Worm (Caenorhabditis elegans): ENCODE measurements around the gene C18E9.2.

DNA sequence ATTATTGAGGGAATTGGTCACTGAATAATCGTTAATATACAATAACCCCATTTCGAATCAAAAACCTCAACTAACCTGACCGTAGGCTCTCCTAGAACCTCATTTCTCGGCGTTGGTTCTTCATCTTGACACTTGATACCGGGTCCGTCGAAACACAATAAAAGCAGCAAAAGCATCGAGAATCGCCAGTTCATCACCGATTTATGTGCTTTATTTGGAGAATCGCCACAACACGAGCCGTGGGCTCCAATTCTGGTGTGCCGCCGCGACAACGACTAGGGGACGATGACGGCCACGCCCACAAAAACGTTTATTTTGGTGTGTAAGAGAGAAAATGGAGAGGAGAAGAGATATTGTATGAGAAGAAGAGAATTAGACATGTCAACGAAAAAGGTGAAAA, 17.4 kb upstream of the C18E9.2 start, which contains the start of gene cutl-15:
- no peak for TF ChIP-seq skn-1 (tag; optimal IDR thresholded peaks at IDR 0.05)
- no peak for TF ChIP-seq dmd-9 (GFP tag; IDR thresholded peaks at IDR 0.05)
